Worm (Caenorhabditis elegans) whole organism, L4 larva: ENCODE results near the gene M04D8.7.
A peak's percentile ranks its signal among the peaks of the same experiment; 100 is the strongest.

Source experiments
- F37D6.2 ChIP-seq: sonication (generic microtip); optimal IDR thresholded peaks from 2 replicates; lab custom pipeline; 2016; ENCODE audit warnings: mild to moderate bottlenecking, missing genetic modification characterization, missing compliant biosample characterization
- F44E2.7 ChIP-seq: fragments of 200-800 bp; sonication (Bioruptor generic); IDR thresholded peaks from 2 replicates; pipeline ENCODE4 v2.1.2; 2022; ENCODE audit warnings: missing genetic modification characterization, missing compliant biosample characterization
- Y48G9A.11 ChIP-seq: fragments of 200-800 bp; sonication (Bioruptor generic); IDR thresholded peaks from 2 replicates; pipeline ENCODE4 v1.3.6; 2022; ENCODE audit warnings: missing genetic modification reagents, missing genetic modification characterization, missing compliant biosample characterization
- attf-4 ChIP-seq: sonication (generic microtip); optimal IDR thresholded peaks from 3 replicates; lab custom pipeline; 2017; ENCODE audit warnings: missing biosample characterization, missing genetic modification characterization
- ceh-28 ChIP-seq: fragments of 150-350 bp; optimal IDR thresholded peaks from 2 replicates; lab custom pipeline; 2014; ENCODE audit warnings: missing biosample characterization, missing genetic modification reagents, missing genetic modification characterization
- ceh-32 ChIP-seq: sonication (generic microtip); optimal IDR thresholded peaks from 2 replicates; lab custom pipeline; 2016; ENCODE audit warnings: mild to moderate bottlenecking, missing genetic modification characterization, missing compliant biosample characterization; ENCODE audit not compliant: poor library complexity
- ceh-82 ChIP-seq: sonication (generic microtip); optimal IDR thresholded peaks from 2 replicates; lab custom pipeline; 2017; ENCODE audit warnings: missing biosample characterization, missing genetic modification characterization
- daf-16 ChIP-seq, 3 experiments: sonication (generic microtip); optimal IDR thresholded peaks; 2 replicates each; lab custom pipeline; 2016 to 2017; ENCODE audit warnings: missing genetic modification characterization in 3 of 3, missing genetic modification reagents in 3 of 3, mild to moderate bottlenecking in 2 of 3, missing compliant biosample characterization in 2 of 3, missing biosample characterization in 1 of 3, moderate library complexity in 1 of 3
- dpl-1 ChIP-seq: fragments of 150-350 bp; optimal IDR thresholded peaks from 2 replicates; lab custom pipeline; 2014; ENCODE audit warnings: missing biosample characterization, missing genetic modification reagents, missing genetic modification characterization
- egl-43 ChIP-seq: fragments of 200-800 bp; sonication (Bioruptor generic); IDR thresholded peaks from 2 replicates; pipeline ENCODE4 v1.3.6; 2022; ENCODE audit warnings: missing genetic modification reagents, missing genetic modification characterization, missing compliant biosample characterization
- fkh-10 ChIP-seq: fragments of 150-350 bp; optimal IDR thresholded peaks from 2 replicates; lab custom pipeline; 2014; ENCODE audit warnings: missing biosample characterization, missing genetic modification reagents, missing genetic modification characterization
- fos-1 ChIP-seq: fragments of 150-350 bp; optimal IDR thresholded peaks from 2 replicates; lab custom pipeline; 2014; ENCODE audit warnings: missing biosample characterization, missing genetic modification characterization
- gei-8 ChIP-seq: fragments of 200-800 bp; sonication (Bioruptor generic); optimal IDR thresholded peaks from 2 replicates; lab custom pipeline; 2018; ENCODE audit warnings: mild to moderate bottlenecking, missing genetic modification characterization, missing compliant biosample characterization
- hlh-11 ChIP-seq: fragments of 200-800 bp; sonication (Bioruptor generic); optimal IDR thresholded peaks from 2 replicates; lab custom pipeline; 2018; ENCODE audit warnings: mild to moderate bottlenecking, missing genetic modification characterization, missing compliant biosample characterization
- hlh-30 ChIP-seq: sonication (generic microtip); optimal IDR thresholded peaks from 2 replicates; lab custom pipeline; 2017; ENCODE audit warnings: antibody characterized with exemption, mild to moderate bottlenecking, missing genetic modification characterization, missing compliant biosample characterization; ENCODE audit not compliant: insufficient read depth
- lim-7 ChIP-seq: fragments of 200-800 bp; sonication (Bioruptor generic); IDR thresholded peaks from 2 replicates; pipeline ENCODE4 v1.3.6; 2022; ENCODE audit warnings: missing genetic modification characterization, missing compliant biosample characterization
- lin-13 ChIP-seq: fragments of 150-350 bp; optimal IDR thresholded peaks from 2 replicates; lab custom pipeline; 2014; ENCODE audit warnings: missing biosample characterization, missing genetic modification reagents, missing genetic modification characterization
- lin-15B ChIP-seq: fragments of 150-350 bp; sonication (generic microtip); optimal IDR thresholded peaks from 3 replicates; lab custom pipeline; 2014; ENCODE audit warnings: missing biosample characterization, missing genetic modification characterization
- lin-38 ChIP-seq: fragments of 200-800 bp; sonication (Bioruptor generic); IDR thresholded peaks from 2 replicates; pipeline ENCODE4 v1.3.6; 2022; ENCODE audit warnings: missing genetic modification reagents, missing genetic modification characterization, missing compliant biosample characterization
- madf-9 ChIP-seq: fragments of 200-800 bp; sonication (Bioruptor generic); conservative IDR thresholded peaks from 2 replicates; pipeline ENCODE4 v1.3.6; 2022; ENCODE audit warnings: missing genetic modification reagents, missing genetic modification characterization, missing compliant biosample characterization
- mep-1 ChIP-seq: fragments of 150-350 bp; sonication (generic microtip); optimal IDR thresholded peaks from 3 replicates; lab custom pipeline; 2014; ENCODE audit warnings: missing biosample characterization, missing genetic modification characterization
- mes-2 ChIP-seq: sonication (generic microtip); optimal IDR thresholded peaks from 2 replicates; lab custom pipeline; 2016; ENCODE audit warnings: missing genotype, mild to moderate bottlenecking, missing genetic modification characterization, missing compliant biosample characterization; ENCODE audit not compliant: poor library complexity, severe bottlenecking
- mxl-2 ChIP-seq: fragments of 200-800 bp; sonication (Bioruptor generic); conservative IDR thresholded peaks from 2 replicates; pipeline ENCODE4 v1.3.6; 2022; ENCODE audit warnings: missing genetic modification reagents, missing genetic modification characterization, missing compliant biosample characterization
- mxl-3 ChIP-seq: fragments of 200-800 bp; sonication (Bioruptor generic); optimal IDR thresholded peaks from 2 replicates; lab custom pipeline; 2018; ENCODE audit warnings: mild to moderate bottlenecking, missing genetic modification characterization, missing compliant biosample characterization
- nhr-10 ChIP-seq: fragments of 150-350 bp; optimal IDR thresholded peaks from 2 replicates; lab custom pipeline; 2014; ENCODE audit warnings: missing biosample characterization, missing genetic modification characterization
- nhr-111 ChIP-seq: fragments of 200-800 bp; sonication (Bioruptor generic); optimal IDR thresholded peaks from 2 replicates; lab custom pipeline; 2018; ENCODE audit warnings: mild to moderate bottlenecking, missing genetic modification characterization, missing compliant biosample characterization
- nhr-25 ChIP-seq: sonication (generic microtip); optimal IDR thresholded peaks from 2 replicates; lab custom pipeline; 2017; ENCODE audit warnings: missing genetic modification characterization, mild to moderate bottlenecking, missing compliant biosample characterization, antibody characterized with exemption, moderate library complexity, borderline replicate concordance; ENCODE audit not compliant: insufficient read depth
- nhr-42 ChIP-seq: fragments of 200-800 bp; sonication (Bioruptor generic); IDR thresholded peaks from 2 replicates; pipeline ENCODE4 v1.3.6; 2022; ENCODE audit warnings: missing genetic modification characterization, missing compliant biosample characterization
- nhr-6 ChIP-seq: fragments of 150-350 bp; optimal IDR thresholded peaks from 2 replicates; lab custom pipeline; 2014; ENCODE audit warnings: missing biosample characterization, missing genetic modification characterization
- pqm-1 ChIP-seq: sonication (generic microtip); optimal IDR thresholded peaks from 2 replicates; lab custom pipeline; 2017; ENCODE audit warnings: missing biosample characterization, missing genetic modification characterization
- sdz-12 ChIP-seq: fragments of 200-800 bp; sonication (Bioruptor generic); optimal IDR thresholded peaks from 2 replicates; lab custom pipeline; 2018; ENCODE audit warnings: mild to moderate bottlenecking, missing genetic modification characterization, missing compliant biosample characterization
- snpc-4 ChIP-seq: fragments of 150-350 bp; optimal IDR thresholded peaks from 2 replicates; lab custom pipeline; 2014; ENCODE audit warnings: missing biosample characterization, missing genetic modification characterization
- unc-130 ChIP-seq: sonication (generic microtip); optimal IDR thresholded peaks from 2 replicates; lab custom pipeline; 2016; ENCODE audit warnings: missing genetic modification reagents, missing genetic modification characterization, missing compliant biosample characterization
- unc-62 ChIP-seq, 3 experiments: fragments of 150-350 bp in 1 of 3; sonication (generic microtip); optimal IDR thresholded peaks in 2 of 3; peaks in 1 of 3; 1 replicate in 1 of 3; 2 replicates in 2 of 3; lab custom pipeline; 2014 to 2017; ENCODE audit warnings: missing biosample characterization in 3 of 3, missing genetic modification characterization in 3 of 3, missing genetic modification reagents in 3 of 3, missing genotype in 1 of 3
- vab-7 ChIP-seq: fragments of 200-800 bp; sonication (Bioruptor generic); IDR thresholded peaks from 2 replicates; pipeline ENCODE4 v1.3.6; 2022; ENCODE audit warnings: missing genetic modification reagents, missing genetic modification characterization, missing compliant biosample characterization
- zip-11 ChIP-seq: fragments of 200-800 bp; sonication (Bioruptor generic); IDR thresholded peaks from 2 replicates; pipeline ENCODE4 v1.3.6; 2022; ENCODE audit warnings: missing genetic modification characterization, missing compliant biosample characterization

M04D8.7 gene

DNA sequence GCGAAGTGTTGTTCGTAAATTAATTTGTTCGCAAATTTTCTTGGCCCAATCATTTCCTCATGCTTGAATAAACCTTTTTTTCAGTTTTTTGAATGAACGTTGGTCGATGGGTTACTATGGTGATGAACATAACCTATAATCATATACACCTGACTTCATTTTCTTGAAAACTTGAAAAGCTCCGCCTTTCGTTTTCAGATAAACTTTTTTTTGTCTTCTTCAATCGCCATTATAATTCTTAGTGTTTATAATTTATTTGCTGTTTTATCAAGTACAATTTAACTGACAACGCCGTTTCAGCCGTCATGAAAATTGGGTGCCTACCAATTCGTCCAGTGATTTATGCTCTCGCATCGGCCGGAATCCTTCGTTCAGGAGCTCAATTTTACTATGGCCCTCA is at the start of gene M04D8.7:
M04D8.7 (plus strand) TSS at position 301 of the 400 bp plus-strand sequence.
- TF ChIP-seq unc-62 (GFP tag; optimal IDR thresholded peaks at IDR 0.05 in 1 of 2; lab: Kevin White, UChicago) = peak in 1 of 2 experiments; percentile 41
- no peak for TF ChIP-seq unc-62 (tag; optimal IDR thresholded peaks at IDR 0.05; lab: Kevin White, UChicago)
- no peak for TF ChIP-seq unc-130 (GFP tag; lab: Kevin White, UChicago)
- TF ChIP-seq ceh-28 (tag; lab: Kevin White, UChicago) = no peak
- no peak for TF ChIP-seq ceh-82
- no peak for TF ChIP-seq F44E2.7 (GFP tag; lab: Robert Waterston, UW)
- no peak for TF ChIP-seq vab-7
- TF ChIP-seq, all 104 proteins: peak for 1

DNA sequence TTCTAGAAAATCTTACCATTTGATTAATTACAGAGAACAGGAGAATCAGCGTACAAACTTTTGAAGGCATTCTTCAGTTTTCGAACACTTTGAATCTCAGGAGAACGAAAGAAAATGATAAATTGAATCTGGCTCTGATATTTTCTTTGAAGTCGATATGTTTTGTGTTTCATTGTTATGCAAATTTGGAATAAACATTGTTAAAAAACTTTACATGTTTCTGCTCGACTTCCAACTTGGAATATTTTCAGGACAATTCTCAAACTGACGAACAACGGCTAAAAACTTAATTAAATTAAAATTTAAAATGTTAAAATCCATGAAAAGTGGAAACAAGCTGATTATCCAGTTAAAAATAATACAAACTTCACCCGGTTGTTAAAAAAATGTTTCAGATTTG is 48.9 kb upstream of the M04D8.7 start, which contains the start of gene C05B5.1:
C05B5.1 (minus strand) TSS at position 101 of the 400 bp plus-strand sequence.
- TF ChIP-seq daf-16 (GFP tag; optimal IDR thresholded peaks at IDR 0.05; lab: Kevin White, UChicago) (no peak), daf-16 (tag; optimal IDR thresholded peaks at IDR 0.05; lab: Kevin White, UChicago) (no peak), nhr-6 (tag; lab: Kevin White, UChicago) (no peak), hlh-30 (tag; lab: Kevin White, UChicago) (no peak), hlh-11 (tag; lab: Kevin White, UChicago) (no peak), sdz-12 (GFP tag; lab: Kevin White, UChicago) (no peak), lin-38 (GFP tag; lab: Robert Waterston, UW) (no peak), mes-2 (tag; lab: Kevin White, UChicago) (no peak), pqm-1 (tag; lab: Kevin White, UChicago) (no peak), ceh-32 (no peak), lin-13 (no peak), nhr-25 (tag; lab: Kevin White, UChicago) (no peak), madf-9 (GFP tag; lab: Robert Waterston, UW) (no peak), nhr-42 (GFP tag; lab: Robert Waterston, UW) (no peak)

ce11 chrIII:9991324-9991723 is 45.9 kb upstream of the M04D8.7 start:
- TF ChIP-seq Y48G9A.11 (GFP tag; lab: Robert Waterston, UW) = no peak

DNA sequence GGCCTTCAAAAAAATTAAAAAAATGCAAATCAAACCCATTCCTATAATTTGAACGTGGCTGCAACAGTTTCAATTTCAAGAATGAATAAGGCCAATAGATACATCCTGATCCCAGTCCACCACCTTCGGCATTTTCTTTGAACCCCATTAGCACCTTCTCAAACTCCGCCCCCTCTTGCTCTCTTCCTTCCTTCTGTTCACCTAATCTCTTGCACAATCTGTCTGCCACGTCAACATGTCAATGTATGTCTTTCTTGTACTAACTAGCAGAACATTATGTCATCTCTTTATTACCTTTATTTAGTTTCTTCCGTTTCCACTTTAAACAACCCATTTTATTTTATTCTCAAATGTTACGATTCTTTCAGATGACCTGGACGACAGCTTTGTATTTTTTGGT is 43.7 kb upstream of the M04D8.7 start, which contains the start of gene C05B5.4:
C05B5.4 (plus strand) TSS at position 351 of the 400 bp plus-strand sequence.
- TF ChIP-seq nhr-111 (GFP tag; lab: Kevin White, UChicago) (no peak), attf-4 (no peak), egl-43 (GFP tag; lab: Robert Waterston, UW) (no peak), lin-15B (tag; lab: Kevin White, UChicago) (no peak), unc-62 (GFP tag; optimal IDR thresholded peaks at IDR 0.05 in 1 of 2; lab: Kevin White, UChicago) (peak in 1 of 2 experiments; percentile 53), unc-62 (tag; optimal IDR thresholded peaks at IDR 0.05; lab: Kevin White, UChicago) (no peak)

DNA sequence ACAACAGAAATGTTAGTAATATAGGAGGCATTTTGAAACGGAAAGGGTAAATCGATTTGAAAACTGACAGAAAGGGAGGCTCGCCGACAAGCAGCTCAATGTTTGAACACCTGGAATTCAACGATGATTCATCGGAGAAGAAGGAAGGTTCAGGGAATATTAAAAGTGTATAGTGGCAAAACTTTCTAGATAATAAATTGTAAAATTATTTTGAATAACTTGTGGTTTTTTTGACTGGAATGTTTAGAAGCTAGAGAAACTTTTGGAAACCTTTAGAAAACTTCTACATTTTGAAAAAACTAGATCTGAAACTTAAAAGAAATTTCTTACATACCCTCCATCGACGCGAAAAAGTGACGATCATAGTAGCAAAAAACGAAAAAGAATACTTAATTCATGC is 39.4 kb upstream of the M04D8.7 start, which contains the start of gene pqn-8:
pqn-8 (minus strand) TSS at position 101 of the 400 bp plus-strand sequence.
- no peak for TF ChIP-seq mxl-3 (GFP tag; lab: Kevin White, UChicago)
- no peak for TF ChIP-seq F37D6.2 (tag; lab: Kevin White, UChicago)
- no peak for TF ChIP-seq fkh-10
- no peak for TF ChIP-seq gei-8 (GFP tag; lab: Kevin White, UChicago)
- TF ChIP-seq snpc-4 (tag; lab: Kevin White, UChicago) = no peak
- TF ChIP-seq nhr-111 (GFP tag; lab: Kevin White, UChicago) = no peak
- no peak for TF ChIP-seq fos-1 (tag; lab: Kevin White, UChicago)
- no peak for TF ChIP-seq zip-11 (GFP tag; lab: Robert Waterston, UW)
- no peak for TF ChIP-seq mxl-2 (GFP tag; lab: Robert Waterston, UW)
- TF ChIP-seq ceh-32 = no peak
- TF ChIP-seq pqm-1 (tag; lab: Kevin White, UChicago) = no peak
- no peak for TF ChIP-seq mep-1 (tag; lab: Kevin White, UChicago)
- TF ChIP-seq lin-13 = no peak
- no peak for TF ChIP-seq dpl-1
- no peak for TF ChIP-seq nhr-10 (tag; lab: Kevin White, UChicago)
- no peak for TF ChIP-seq lim-7 (GFP tag; lab: Robert Waterston, UW)
